Fruit fly (Drosophila melanogaster) whole organism, embryonic: ENCODE data around the gene CG1532.
A peak's percentile ranks its signal among the peaks of the same experiment; 100 is the strongest.

Experiments used
- Abd-B ChIP-seq: fragments of 200-800 bp; sonication (Bioruptor generic); optimal IDR thresholded peaks from 2 replicates; lab custom pipeline; 2018; ENCODE audit warnings: missing biosample characterization, mild to moderate bottlenecking, missing genetic modification characterization, moderate library complexity
- BEAF-32 ChIP-seq: fragments of 200-800 bp; sonication (Bioruptor generic); optimal IDR thresholded peaks from 3 replicates; lab custom pipeline; 2017; ENCODE audit warnings: missing biosample characterization, missing genetic modification characterization, mild to moderate bottlenecking, moderate library complexity, missing genetic modification reagents
- Bgb ChIP-seq: fragments of 200-800 bp; sonication (Bioruptor generic); IDR thresholded peaks from 2 replicates; pipeline ENCODE4 v1.3.6; 2022; ENCODE audit warnings: missing biosample characterization, missing genetic modification characterization; ENCODE audit not compliant: partially characterized antibody
- BtbVII ChIP-seq: fragments of 200-800 bp; sonication (Bioruptor generic); optimal IDR thresholded peaks from 3 replicates; lab custom pipeline; 2017; ENCODE audit warnings: missing biosample characterization, mild to moderate bottlenecking, missing genetic modification characterization
- CG10267 ChIP-seq: fragments of 200-800 bp; sonication (Bioruptor generic); optimal IDR thresholded peaks from 2 replicates; lab custom pipeline; 2018; ENCODE audit warnings: missing biosample characterization, mild to moderate bottlenecking, missing genetic modification characterization, moderate library complexity
- CG11398 ChIP-seq: fragments of 200-800 bp; sonication (Bioruptor generic); optimal IDR thresholded peaks from 2 replicates; lab custom pipeline; 2016; ENCODE audit warnings: missing biosample characterization, missing genetic modification characterization
- CG12155 ChIP-seq: fragments of 200-800 bp; sonication (Bioruptor generic); optimal IDR thresholded peaks from 3 replicates; lab custom pipeline; 2016; ENCODE audit warnings: missing biosample characterization, missing genetic modification characterization
- CG1233 ChIP-seq: fragments of 200-800 bp; sonication (Bioruptor generic); optimal IDR thresholded peaks from 4 replicates; lab custom pipeline; 2018; ENCODE audit warnings: missing biosample characterization, mild to moderate bottlenecking, missing genetic modification characterization
- CG1602 ChIP-seq: fragments of 200-800 bp; sonication (Bioruptor generic); optimal IDR thresholded peaks from 3 replicates; lab custom pipeline; 2016; ENCODE audit warnings: missing biosample characterization, missing genetic modification characterization
- CG2875 ChIP-seq: fragments of 200-800 bp; sonication (Bioruptor generic); optimal IDR thresholded peaks from 2 replicates; lab custom pipeline; 2017; ENCODE audit warnings: missing biosample characterization, mild to moderate bottlenecking, missing genetic modification characterization, missing genetic modification reagents
- CG3726 ChIP-seq: fragments of 200-800 bp; sonication (Bioruptor generic); IDR thresholded peaks from 3 replicates; pipeline ENCODE4, ENCODE4 v1.3.6; 2022; ENCODE audit warnings: missing biosample characterization, missing genetic modification characterization
- CG3847 ChIP-seq: fragments of 200-800 bp; sonication (Bioruptor generic); IDR thresholded peaks from 2 replicates; pipeline ENCODE4 v1.3.6; 2022; ENCODE audit warnings: missing biosample characterization, missing genetic modification characterization
- CG3995 ChIP-seq: fragments of 200-800 bp; sonication (Bioruptor generic); optimal IDR thresholded peaks from 3 replicates; lab custom pipeline; 2016; ENCODE audit warnings: missing biosample characterization, missing genetic modification characterization
- CG42726 ChIP-seq: fragments of 200-800 bp; sonication (Bioruptor generic); IDR thresholded peaks from 2 replicates; pipeline ENCODE4 v1.3.6; 2022; ENCODE audit warnings: missing biosample characterization, missing genetic modification characterization; ENCODE audit not compliant: partially characterized antibody
- CG4360 ChIP-seq: fragments of 200-800 bp; sonication (Bioruptor generic); IDR thresholded peaks from 2 replicates; pipeline ENCODE4 v1.3.6; 2022; ENCODE audit warnings: missing biosample characterization, missing genetic modification characterization
- CG4424 ChIP-seq: fragments of 200-800 bp; sonication (Bioruptor generic); optimal IDR thresholded peaks from 3 replicates; lab custom pipeline; 2016; ENCODE audit warnings: missing biosample characterization, missing genetic modification characterization
- CG7987 ChIP-seq: fragments of 200-800 bp; sonication (Bioruptor generic); optimal IDR thresholded peaks from 2 replicates; lab custom pipeline; 2018; ENCODE audit warnings: missing biosample characterization, mild to moderate bottlenecking, missing genetic modification characterization, moderate library complexity
- CG8478 ChIP-seq: fragments of >200 bp; optimal IDR thresholded peaks from 2 replicates; lab custom pipeline; 2018
- Dad ChIP-seq: fragments of 200-800 bp; sonication (Bioruptor generic); optimal IDR thresholded peaks from 3 replicates; lab custom pipeline; 2016; ENCODE audit warnings: missing biosample characterization, missing genetic modification characterization
- Drgx ChIP-seq: fragments of 200-800 bp; sonication (Bioruptor generic); IDR thresholded peaks from 2 replicates; pipeline ENCODE4 v1.3.6; 2022; ENCODE audit warnings: missing biosample characterization, missing genetic modification characterization
- H15 ChIP-seq: fragments of 200-800 bp; sonication (Bioruptor generic); IDR thresholded peaks from 3 replicates; pipeline ENCODE4 v1.3.6; 2022; ENCODE audit warnings: missing biosample characterization, missing genetic modification characterization
- HLH4C ChIP-seq: fragments of 200-800 bp; sonication (Bioruptor generic); IDR thresholded peaks from 3 replicates; pipeline ENCODE4 v1.3.6; 2022; ENCODE audit warnings: missing biosample characterization, missing genetic modification characterization; ENCODE audit not compliant: partially characterized antibody
- HmgD ChIP-seq: fragments of 200-800 bp; sonication (Bioruptor generic); optimal IDR thresholded peaks from 3 replicates; lab custom pipeline; 2016; ENCODE audit warnings: missing biosample characterization, missing genetic modification characterization
- Neu2 ChIP-seq: fragments of 200-800 bp; sonication (Bioruptor generic); optimal IDR thresholded peaks from 3 replicates; lab custom pipeline; 2016; ENCODE audit warnings: missing biosample characterization, missing genetic modification characterization, borderline replicate concordance
- Nf-YC ChIP-seq: fragments of 200-800 bp; optimal IDR thresholded peaks from 3 replicates; lab custom pipeline; 2019; ENCODE audit warnings: missing biosample characterization, mild to moderate bottlenecking, missing genetic modification characterization, moderate library complexity
- Opbp ChIP-seq: fragments of 200-800 bp; sonication (Bioruptor generic); IDR thresholded peaks from 3 replicates; pipeline ENCODE4 v1.3.6; 2022; ENCODE audit warnings: missing biosample characterization, missing genetic modification characterization; ENCODE audit not compliant: partially characterized antibody
- Side ChIP-seq: fragments of 200-800 bp; sonication (Bioruptor generic); optimal IDR thresholded peaks from 2 replicates; lab custom pipeline; 2016; ENCODE audit warnings: missing biosample characterization, missing genetic modification characterization
- Ssrp ChIP-seq: fragments of 200-800 bp; sonication (Bioruptor generic); optimal IDR thresholded peaks from 2 replicates; lab custom pipeline; 2018; ENCODE audit warnings: missing biosample characterization, mild to moderate bottlenecking, missing genetic modification characterization, moderate library complexity
- TFAM ChIP-seq: fragments of 200-800 bp; sonication (Bioruptor generic); optimal IDR thresholded peaks from 2 replicates; lab custom pipeline; 2017; ENCODE audit warnings: missing biosample characterization, missing genetic modification characterization, inconsistent platforms
- Tbp ChIP-seq: fragments of >200 bp; optimal IDR thresholded peaks from 2 replicates; lab custom pipeline; 2018; ENCODE audit warnings: missing biosample characterization, missing genetic modification characterization
- ab ChIP-seq: fragments of 200-800 bp; sonication (Bioruptor generic); optimal IDR thresholded peaks from 2 replicates; lab custom pipeline; 2016; ENCODE audit warnings: missing biosample characterization, missing genetic modification characterization
- bigmax ChIP-seq: fragments of 200-800 bp; sonication (Bioruptor generic); optimal IDR thresholded peaks from 2 replicates; lab custom pipeline; 2018; ENCODE audit warnings: missing biosample characterization, mild to moderate bottlenecking, missing genetic modification characterization
- cad ChIP-seq: fragments of >200 bp; optimal IDR thresholded peaks from 2 replicates; lab custom pipeline; 2017; ENCODE audit warnings: missing biosample characterization, missing genetic modification characterization
- eve ChIP-seq, 2 experiments: fragments of >200 bp; optimal IDR thresholded peaks; 2 replicates each; lab custom pipeline; 2017; ENCODE audit warnings: missing biosample characterization in 2 of 2, missing genetic modification characterization in 2 of 2
- gcm ChIP-seq: fragments of 200-800 bp; sonication (Bioruptor generic); optimal IDR thresholded peaks from 2 replicates; lab custom pipeline; 2019; ENCODE audit warnings: missing biosample characterization, mild to moderate bottlenecking, missing genetic modification characterization, moderate library complexity
- grn ChIP-seq: fragments of 200-800 bp; sonication (Bioruptor generic); optimal IDR thresholded peaks from 3 replicates; lab custom pipeline; 2017; ENCODE audit warnings: missing biosample characterization, missing genetic modification characterization
- gsb ChIP-seq: fragments of 200-800 bp; sonication (Bioruptor generic); IDR thresholded peaks from 2 replicates; pipeline ENCODE4 v1.3.6; 2022; ENCODE audit warnings: missing biosample characterization, missing genetic modification characterization
- ham ChIP-seq: fragments of 200-800 bp; sonication (Bioruptor generic); IDR thresholded peaks from 2 replicates; pipeline ENCODE4 v1.3.6; 2022; ENCODE audit warnings: missing biosample characterization, missing genetic modification characterization
- kah ChIP-seq: fragments of 200-800 bp; sonication (Bioruptor generic); optimal IDR thresholded peaks from 2 replicates; lab custom pipeline; 2018; ENCODE audit warnings: missing biosample characterization, mild to moderate bottlenecking, missing genetic modification characterization
- ken ChIP-seq: fragments of 200-800 bp; sonication (Bioruptor generic); IDR thresholded peaks from 3 replicates; pipeline ENCODE4 v1.3.6; 2022; ENCODE audit warnings: missing biosample characterization, missing genetic modification characterization
- lmd ChIP-seq: fragments of 200-800 bp; sonication (Bioruptor generic); IDR thresholded peaks from 2 replicates; pipeline ENCODE4 v1.3.6; 2022; ENCODE audit warnings: missing biosample characterization, missing genetic modification characterization
- maf-S ChIP-seq: fragments of 200-800 bp; sonication (Bioruptor generic); optimal IDR thresholded peaks from 2 replicates; lab custom pipeline; 2016; ENCODE audit warnings: missing biosample characterization, missing genetic modification characterization
- odd ChIP-seq: fragments of 200-800 bp; sonication (Bioruptor generic); optimal IDR thresholded peaks from 2 replicates; lab custom pipeline; 2017; ENCODE audit warnings: missing biosample characterization, mild to moderate bottlenecking, missing genetic modification characterization
- pan ChIP-seq, 4 experiments: fragments of >200 bp in 3 of 4; fragments of 200-800 bp in 1 of 4; sonication (Bioruptor generic) in 1 of 4; optimal IDR thresholded peaks in 3 of 4; IDR thresholded peaks in 1 of 4; 2 replicates each; pipeline versions ENCODE4 v1.3.6 to Lab custom; 2017 to 2022; ENCODE audit warnings: missing biosample characterization in 2 of 4, missing genetic modification characterization in 2 of 4, mixed read lengths in 1 of 4
- pzg ChIP-seq: fragments of 200-800 bp; sonication (Bioruptor generic); optimal IDR thresholded peaks from 3 replicates; lab custom pipeline; 2018; ENCODE audit warnings: missing biosample characterization, mild to moderate bottlenecking, missing genetic modification characterization, moderate library complexity
- sob ChIP-seq: fragments of 200-800 bp; sonication (Bioruptor generic); IDR thresholded peaks from 2 replicates; pipeline ENCODE4 v1.3.6; 2022; ENCODE audit warnings: missing biosample characterization, missing genetic modification characterization
- stc ChIP-seq: fragments of 200-800 bp; sonication (Bioruptor generic); IDR thresholded peaks from 2 replicates; pipeline ENCODE4 v1.3.6; 2022; ENCODE audit warnings: missing biosample characterization, missing genetic modification characterization
- usp ChIP-seq: fragments of >200 bp; optimal IDR thresholded peaks from 2 replicates; lab custom pipeline; 2017; ENCODE audit warnings: missing biosample characterization, missing genetic modification characterization
- vvl ChIP-seq: fragments of 200-800 bp; sonication (Bioruptor generic); IDR thresholded peaks from 2 replicates; pipeline ENCODE4 v1.3.6; 2022; ENCODE audit warnings: missing biosample characterization, missing genetic modification characterization

Gene CG1532

dm6 chrX:21042638-21043513, 14.7 kb upstream of the CG1532 start (continued):
- TF ChIP-seq HmgD (GFP tag; lab: Kevin White, UChicago): no peak
- peak; percentile 20 for TF ChIP-seq TFAM
- TF ChIP-seq cad (GFP tag; lab: Kevin White, UChicago): no peak
- peak; percentile 85 for TF ChIP-seq Nf-YC
- no peak for TF ChIP-seq usp (GFP tag; lab: Kevin White, UChicago)
- TF ChIP-seq CG42726 (GFP tag; lab: Robert Waterston, UW): 0 out of 2 replicates have a peak, but pooled peaks have one; percentile 9
- no peak for TF ChIP-seq CG8478 (lab: Kevin White, UChicago)
- peak; percentile 97 for TF ChIP-seq vvl (GFP tag; lab: Robert Waterston, UW)
- TF ChIP-seq sob: peak; percentile 91
- TF ChIP-seq CG3847: peak; percentile 85
- peak; percentile 87 for TF ChIP-seq CG10267
- TF ChIP-seq BtbVII (GFP tag; lab: Kevin White, UChicago): peak; percentile 93
- peak; percentile 93 for TF ChIP-seq stc (GFP tag; lab: Robert Waterston, UW)
- no peak; the same call in 1 of the 2 replicates for TF ChIP-seq Bgb
- TF ChIP-seq Dad (GFP tag; lab: Kevin White, UChicago): peak; percentile 26
- TF ChIP-seq Side: no peak
- peak; percentile 92 for TF ChIP-seq gcm
- TF ChIP-seq Neu2 (GFP tag; lab: Kevin White, UChicago): no peak
- no peak for TF ChIP-seq grn (GFP tag; lab: Kevin White, UChicago)
- no peak for TF ChIP-seq BEAF-32 (GFP tag; lab: Kevin White, UChicago)
- TF ChIP-seq CG1602 (GFP tag; lab: Kevin White, UChicago): peak; percentile 75
- TF ChIP-seq ab: no peak
- peak; percentile 80 for TF ChIP-seq Abd-B (GFP tag; lab: Kevin White, UChicago)
- TF ChIP-seq gsb (GFP tag; lab: Robert Waterston, UW): peak; percentile 69
- no peak for TF ChIP-seq CG11398 (GFP tag; lab: Kevin White, UChicago)
- peak; percentile 73 for TF ChIP-seq CG4424 (GFP tag; lab: Kevin White, UChicago)
- TF ChIP-seq bigmax (GFP tag; lab: Kevin White, UChicago): no peak
- no peak for TF ChIP-seq Tbp
- no peak for TF ChIP-seq pan (optimal IDR thresholded peaks at IDR 0.05; lab: Kevin White, UChicago)
- peak in 1 of 2 experiments; percentile 92 for TF ChIP-seq pan (GFP tag; optimal IDR thresholded peaks at IDR 0.05 in 1 of 2, IDR thresholded peaks at IDR 0.05 in 1 of 2)
- TF ChIP-seq CG3995 (GFP tag; lab: Kevin White, UChicago): peak; percentile 3
- no peak for TF ChIP-seq HLH4C
- no peak for TF ChIP-seq ham (GFP tag; lab: Robert Waterston, UW)
- TF ChIP-seq CG12155 (GFP tag; lab: Kevin White, UChicago): peak; percentile 84
- TF ChIP-seq H15 (GFP tag; lab: Robert Waterston, UW): peak; percentile 86
- no peak for TF ChIP-seq Opbp (GFP tag; lab: Robert Waterston, UW)
- peak; percentile 80 for TF ChIP-seq CG2875 (GFP tag; lab: Kevin White, UChicago)
- TF ChIP-seq CG1233 (GFP tag; lab: Kevin White, UChicago): peak; percentile 84
- TF ChIP-seq pzg (GFP tag; lab: Kevin White, UChicago): no peak
- TF ChIP-seq maf-S (GFP tag; lab: Kevin White, UChicago): no peak
- 0 out of 3 replicates have a peak, but pooled peaks have one; percentile 66 for TF ChIP-seq CG3726 (GFP tag; lab: Robert Waterston, UW)
- TF ChIP-seq eve (GFP tag; optimal IDR thresholded peaks at IDR 0.05; lab: Kevin White, UChicago): no peak
- peak; percentile 65 for TF ChIP-seq CG4360 (GFP tag; lab: Robert Waterston, UW)
- TF ChIP-seq kah: peak; percentile 86
- TF ChIP-seq lmd: peak; percentile 88
- TF ChIP-seq Ssrp (tag; lab: Kevin White, UChicago): peak; percentile 84
- peak; percentile 81 for TF ChIP-seq odd (GFP tag; lab: Kevin White, UChicago)
- TF ChIP-seq Drgx: peak; percentile 94
- peak; percentile 48 for TF ChIP-seq CG7987
- peak; percentile 75; the same call in 2 of the 3 replicates for TF ChIP-seq ken (GFP tag; lab: Robert Waterston, UW)
